Worm (Caenorhabditis elegans) whole organism, mixed stage, embryonic: ENCODE measurements around the gene npp-5.

ENCODE experiments used
- blmp-1 ChIP-seq: fragments of 150-350 bp; optimal IDR thresholded peaks from 2 replicates; lab custom pipeline; 2014; ENCODE audit warnings: missing biosample characterization, missing genetic modification characterization
- elt-1 ChIP-seq: sonication (generic microtip); optimal IDR thresholded peaks from 2 replicates; lab custom pipeline; 2017; ENCODE audit warnings: missing genetic modification characterization, mild to moderate bottlenecking, missing compliant biosample characterization, antibody characterized with exemption, moderate library complexity, borderline replicate concordance; ENCODE audit not compliant: insufficient read depth
- hlh-1 ChIP-seq: fragments of 150-350 bp; optimal IDR thresholded peaks from 2 replicates; lab custom pipeline; 2014; ENCODE audit warnings: missing biosample characterization, missing genetic modification reagents, missing genetic modification characterization
- nhr-237 ChIP-seq: fragments of 150-350 bp; optimal IDR thresholded peaks from 2 replicates; lab custom pipeline; 2014; ENCODE audit warnings: missing biosample characterization, missing genetic modification characterization
- snpc-4 ChIP-seq: fragments of 150-350 bp; optimal IDR thresholded peaks from 2 replicates; lab custom pipeline; 2014; ENCODE audit warnings: missing biosample characterization, missing genetic modification characterization
- unc-39 ChIP-seq: fragments of 150-350 bp; optimal IDR thresholded peaks from 2 replicates; lab custom pipeline; 2014; ENCODE audit warnings: missing biosample characterization, missing genetic modification characterization

DNA sequence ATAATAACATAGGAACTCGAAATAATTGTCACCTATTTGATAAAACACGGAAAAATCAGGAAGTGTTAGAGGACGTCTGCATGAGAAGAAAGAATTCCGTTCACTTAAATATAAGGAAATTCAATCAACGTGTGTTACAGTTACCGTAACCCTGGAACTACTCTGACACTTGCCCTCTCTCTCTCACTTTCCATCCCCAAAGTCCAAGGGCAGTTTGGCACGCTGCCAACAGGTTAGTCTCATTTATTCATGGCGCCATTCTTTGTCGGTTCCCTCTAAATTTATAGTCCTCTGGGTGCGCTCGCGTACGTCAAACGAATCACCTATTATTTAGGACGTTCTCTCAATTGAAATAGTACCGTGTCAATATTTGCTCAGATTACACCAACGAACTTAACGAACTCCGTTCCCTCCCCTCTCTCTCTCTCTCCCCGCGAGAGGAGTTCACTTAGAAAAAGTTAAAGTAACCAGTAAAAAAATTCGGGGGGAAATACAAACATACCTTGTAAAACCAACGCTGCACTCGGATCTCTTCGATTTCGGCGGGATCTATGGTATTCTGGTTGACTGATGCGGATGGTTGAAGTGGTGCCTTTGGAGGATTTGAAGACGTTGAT, 21.1 kb upstream of the npp-5 start:
- TF ChIP-seq elt-1 (no peak), snpc-4 (no peak), unc-39 (tag; lab: Kevin White, UChicago) (no peak), hlh-1 (tag; lab: Kevin White, UChicago) (no peak), blmp-1 (tag; lab: Kevin White, UChicago) (no peak), nhr-237 (tag; lab: Kevin White, UChicago) (no peak)
